Fruit fly (Drosophila melanogaster): Measurements from ENCODE around the gene CG6908.

CG6908 gene

DNA sequence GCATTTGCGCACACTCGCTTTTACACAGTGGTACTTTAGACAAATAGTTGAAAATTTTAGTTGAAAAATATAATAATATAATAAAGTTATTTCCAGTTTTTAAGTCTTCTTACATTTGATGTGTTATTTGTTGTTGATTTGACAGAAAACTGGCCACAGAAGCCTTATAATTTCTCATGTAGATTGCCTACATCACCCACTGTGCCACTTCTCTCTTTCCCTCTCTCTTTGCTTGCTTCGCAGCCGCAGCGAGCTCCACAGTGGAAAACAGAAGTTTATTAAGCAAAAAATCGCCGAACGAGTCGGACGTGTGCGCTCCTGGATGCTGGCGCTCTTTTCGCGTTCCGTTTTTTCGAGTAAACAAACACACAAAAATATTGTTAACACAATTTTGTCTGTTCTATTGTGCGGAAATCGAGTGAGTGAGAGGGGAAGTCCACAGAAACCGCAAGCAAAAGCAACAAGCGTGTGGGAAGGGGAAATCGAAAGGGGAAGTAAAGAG is 33.9 kb downstream of the CG6908 start, which contains the start of gene CG42327 (continued):
- TF ChIP-seq Blimp-1 (GFP tag; optimal IDR thresholded peaks at IDR 0.05) (peak; percentile 97), CG12236 (GFP tag; optimal IDR thresholded peaks at IDR 0.05) (peak; percentile 42), CG12155 (GFP tag; optimal IDR thresholded peaks at IDR 0.05) (peak; percentile 85), E2f2 (GFP tag; IDR thresholded peaks at IDR 0.05) (peak; percentile 82), sima (GFP tag; optimal IDR thresholded peaks at IDR 0.05) (peak; percentile 16), phol (tag; optimal IDR thresholded peaks at IDR 0.05) (peak; percentile 94), mirr (GFP tag; optimal IDR thresholded peaks at IDR 0.05) (peak; percentile 80), CG4820 (GFP tag; optimal IDR thresholded peaks at IDR 0.05) (peak; percentile 92), PHDP (tag; optimal IDR thresholded peaks at IDR 0.05) (peak; percentile 96), Bdp1 (GFP tag; optimal IDR thresholded peaks at IDR 0.05) (peak; percentile 83), Fer1 (GFP tag; optimal IDR thresholded peaks at IDR 0.05) (peak; percentile 94), CG43689 (GFP tag; IDR thresholded peaks at IDR 0.05) (peak; percentile 80), Oaz (GFP tag; IDR thresholded peaks at IDR 0.05) (peak; percentile 86), CG6272 (GFP tag; IDR thresholded peaks at IDR 0.05) (peak; percentile 93), Taf1 (GFP tag; IDR thresholded peaks at IDR 0.05) (peak; percentile 58; the same call in 1 of the 2 replicates), gsb (GFP tag; IDR thresholded peaks at IDR 0.05) (peak; percentile 79), Hsf (GFP tag; optimal IDR thresholded peaks at IDR 0.05) (peak; percentile 90), sens (GFP tag) (peak; percentile 99), ap (GFP tag; IDR thresholded peaks at IDR 0.05) (peak; percentile 93), CG30020 (tag; optimal IDR thresholded peaks at IDR 0.05) (peak; percentile 69), Gug (GFP tag; IDR thresholded peaks at IDR 0.05) (peak; percentile 90), bowl (GFP tag; IDR thresholded peaks at IDR 0.05) (peak; percentile 83), CG4360 (GFP tag; IDR thresholded peaks at IDR 0.05) (peak; percentile 83), D (optimal IDR thresholded peaks at IDR 0.05) (no peak), D (GFP tag; optimal IDR thresholded peaks at IDR 0.05) (peak; percentile 91), CG8359 (GFP tag; optimal IDR thresholded peaks at IDR 0.05; ENCODE audit: borderline replicate concordance) (peak; percentile 85), ERR (GFP tag; optimal IDR thresholded peaks at IDR 0.05) (peak; percentile 63), CG11560 (tag; IDR thresholded peaks at IDR 0.05) (peak; percentile 68), MESR4 (GFP tag; optimal IDR thresholded peaks at IDR 0.05) (peak; percentile 37), Tbp (GFP tag; optimal IDR thresholded peaks at IDR 0.05) (no peak), pb (GFP tag; optimal IDR thresholded peaks at IDR 0.05) (peak; percentile 67), CG7928 (GFP tag; optimal IDR thresholded peaks at IDR 0.05) (peak; percentile 51), Hr39 (optimal IDR thresholded peaks at IDR 0.05) (no peak), Nf-YB (GFP tag; optimal IDR thresholded peaks at IDR 0.05) (peak; percentile 80), nom (GFP tag; optimal IDR thresholded peaks at IDR 0.05) (peak; percentile 84), Asciz (GFP tag; optimal IDR thresholded peaks at IDR 0.05) (peak; percentile 96), CG11696 (GFP tag; IDR thresholded peaks at IDR 0.05) (peak; percentile 89), caup (GFP tag; optimal IDR thresholded peaks at IDR 0.05; ENCODE audit: severe bottlenecking) (peak; percentile 89), CG34422 (GFP tag; IDR thresholded peaks at IDR 0.05) (peak; percentile 96), CG15696 (tag; optimal IDR thresholded peaks at IDR 0.05) (peak; percentile 82), CG10366 (GFP tag; IDR thresholded peaks at IDR 0.05) (peak; percentile 96), Hr78 (GFP tag; optimal IDR thresholded peaks at IDR 0.05) (peak in 1 of 2 experiments; percentile 83), Hey (tag; optimal IDR thresholded peaks at IDR 0.05) (no peak), Spps (tag; optimal IDR thresholded peaks at IDR 0.05) (peak; percentile 94), CG17361 (GFP tag; IDR thresholded peaks at IDR 0.05) (peak; percentile 93), repo (GFP tag; optimal IDR thresholded peaks at IDR 0.05) (peak; percentile 83), sisA (GFP tag; IDR thresholded peaks at IDR 0.05) (peak; percentile 94), tap (tag; optimal IDR thresholded peaks at IDR 0.05) (peak; percentile 93), ro (GFP tag; IDR thresholded peaks at IDR 0.05) (peak; percentile 84), CG31224 (GFP tag; IDR thresholded peaks at IDR 0.05) (peak; percentile 83), amos (GFP tag; IDR thresholded peaks at IDR 0.05; ENCODE audit: partially characterized antibody) (peak; percentile 32; the same call in 1 of the 2 replicates), dysf (GFP tag; IDR thresholded peaks at IDR 0.05) (peak; percentile 94)
